Fruit fly (Drosophila melanogaster) whole organism, embryonic: Measurements from ENCODE around the gene akirin.

Source experiments
- Asciz ChIP-seq: fragments of 200-800 bp; sonication (Bioruptor generic); optimal IDR thresholded peaks from 2 replicates; lab custom pipeline; 2017; ENCODE audit warnings: missing biosample characterization, mild to moderate bottlenecking, missing genetic modification characterization, missing genetic modification reagents
- CG34224 ChIP-seq: fragments of 200-800 bp; sonication (Bioruptor generic); IDR thresholded peaks from 3 replicates; pipeline ENCODE4 v1.3.6; 2022; ENCODE audit warnings: missing biosample characterization, missing genetic modification characterization; ENCODE audit not compliant: partially characterized antibody
- CG6791 ChIP-seq: fragments of 200-800 bp; sonication (Bioruptor generic); IDR thresholded peaks from 3 replicates; pipeline ENCODE4 v1.3.6; 2022; ENCODE audit warnings: missing biosample characterization, missing genetic modification characterization; ENCODE audit not compliant: partially characterized antibody
- CG7928 ChIP-seq: fragments of 200-800 bp; sonication (Bioruptor generic); optimal IDR thresholded peaks from 2 replicates; lab custom pipeline; 2017; ENCODE audit warnings: missing biosample characterization, mild to moderate bottlenecking, missing genetic modification characterization
- Nf-YA ChIP-seq: fragments of 200-800 bp; sonication (Bioruptor generic); IDR thresholded peaks from 2 replicates; pipeline ENCODE4 v1.3.6; 2022; ENCODE audit warnings: missing biosample characterization, missing genetic modification characterization
- az2 ChIP-seq: fragments of 200-800 bp; sonication (Bioruptor generic); optimal IDR thresholded peaks from 3 replicates; lab custom pipeline; 2016; ENCODE audit warnings: missing biosample characterization, missing genetic modification characterization
- danr ChIP-seq: fragments of 200-800 bp; sonication (Bioruptor generic); IDR thresholded peaks from 2 replicates; pipeline ENCODE4 v1.3.6; 2022; ENCODE audit warnings: missing biosample characterization, missing genetic modification characterization
- esg ChIP-seq: fragments of 200-800 bp; sonication (Bioruptor generic); conservative IDR thresholded peaks from 2 replicates; pipeline ENCODE4 v1.3.6; 2022; ENCODE audit warnings: missing biosample characterization, missing genetic modification characterization
- eve ChIP-seq, 2 experiments: fragments of >200 bp; optimal IDR thresholded peaks; 2 replicates each; lab custom pipeline; 2017; ENCODE audit warnings: missing biosample characterization in 2 of 2, missing genetic modification characterization in 2 of 2
- fd96Cb ChIP-seq: fragments of 200-800 bp; sonication (Bioruptor generic); optimal IDR thresholded peaks from 2 replicates; lab custom pipeline; 2018; ENCODE audit warnings: missing biosample characterization, mild to moderate bottlenecking, missing genetic modification characterization, moderate library complexity
- stc ChIP-seq: fragments of 200-800 bp; sonication (Bioruptor generic); IDR thresholded peaks from 2 replicates; pipeline ENCODE4 v1.3.6; 2022; ENCODE audit warnings: missing biosample characterization, missing genetic modification characterization

- TF ChIP-seq esg (GFP tag; lab: Robert Waterston, UW) (no peak), az2 (GFP tag; lab: Kevin White, UChicago) (no peak), danr (GFP tag; lab: Robert Waterston, UW) (no peak), fd96Cb (no peak), Asciz (no peak), eve (GFP tag; optimal IDR thresholded peaks at IDR 0.05; lab: Kevin White, UChicago) (no peak), CG34224 (no peak), CG7928 (no peak), CG6791 (GFP tag; lab: Robert Waterston, UW) (no peak), Nf-YA (no peak), stc (GFP tag; lab: Robert Waterston, UW) (no peak)
These were observed 28.3 kb downstream of the akirin start, which contains the start of gene CG8562 for dm6 chr3L:7397979-7398378.
